Fruit fly (Drosophila melanogaster) whole organism, larva: ENCODE data around the gene Ir94d.

Experiments used
- noc ChIP-seq: fragments of 200-800 bp; sonication (Bioruptor generic); optimal IDR thresholded peaks from 3 replicates; lab custom pipeline; 2019; ENCODE audit warnings: missing biosample characterization, mild to moderate bottlenecking, missing genetic modification characterization, moderate library complexity

Ir94d gene

DNA sequence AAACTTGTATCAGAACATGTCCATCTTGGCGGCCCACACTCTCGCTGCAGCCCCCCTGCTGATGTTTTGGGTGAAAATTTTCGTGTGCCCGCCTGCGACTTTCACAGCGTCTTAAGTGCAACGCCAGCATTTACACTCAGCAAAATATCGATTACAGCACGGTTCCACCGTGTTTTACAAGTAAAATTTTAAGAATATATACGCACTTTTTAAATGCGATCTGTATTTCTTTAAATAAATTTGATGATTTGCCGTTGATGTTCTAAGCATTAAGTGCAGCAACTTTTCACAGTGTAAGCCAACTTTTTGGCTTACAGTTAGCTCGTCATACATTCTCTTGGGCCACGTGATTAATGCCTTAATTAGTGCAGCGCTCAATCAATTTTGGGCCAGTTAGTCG is 15.0 kb downstream of the Ir94d start:
- TF ChIP-seq noc (tag; lab: Kevin White, UChicago) = no peak

- TF ChIP-seq noc (tag; lab: Kevin White, UChicago) = no peak
Observed at dm6 chr3R:23421925-23422324, 19.3 kb downstream of the Ir94d start.

DNA sequence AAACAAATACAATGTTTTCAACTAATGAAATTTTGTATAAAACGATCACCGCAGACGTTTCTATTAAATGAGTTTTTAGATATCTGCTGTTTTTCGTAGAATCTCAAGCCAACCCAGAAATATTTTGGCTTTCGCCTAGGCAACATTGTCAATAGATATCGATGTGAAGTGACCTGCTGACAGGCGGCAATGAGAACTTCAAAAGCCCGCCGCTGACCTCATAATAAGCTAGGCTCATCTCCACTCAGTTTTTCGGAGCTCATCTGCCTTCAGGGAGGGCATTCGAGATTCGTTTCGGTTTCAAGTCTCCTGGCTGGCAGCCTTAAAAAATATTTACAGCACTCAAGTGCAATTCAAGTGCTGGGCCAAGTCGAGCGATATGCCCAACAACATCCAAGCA is 22.5 kb downstream of the Ir94d start:
- no peak for TF ChIP-seq noc (tag; lab: Kevin White, UChicago)

- TF ChIP-seq noc (tag; lab: Kevin White, UChicago) = no peak
Observed at dm6 chr3R:23425929-23426328, 23.3 kb downstream of the Ir94d start, which contains the start of gene CG43694. CG43694 (minus strand) TSS chr3R:23426029.

DNA sequence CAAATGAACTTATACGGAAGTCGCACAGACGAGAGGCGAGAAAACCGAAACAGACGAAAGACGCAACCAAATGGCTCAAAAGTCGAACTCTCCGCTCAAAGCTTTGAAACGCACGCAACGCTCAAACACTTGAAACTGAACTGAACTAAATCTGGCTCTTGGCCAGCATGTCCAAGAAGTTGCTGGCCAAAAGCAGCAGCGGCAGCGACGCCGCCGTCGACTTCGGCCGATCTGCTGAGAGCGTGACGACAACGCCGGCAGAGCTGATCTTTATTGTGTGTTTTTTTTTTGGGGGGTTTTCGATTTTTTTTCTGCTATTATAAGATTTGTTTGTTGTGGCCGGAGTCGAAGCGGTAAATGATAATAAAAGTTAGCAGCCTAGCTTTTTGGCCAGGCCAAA is 28.7 kb downstream of the Ir94d start:
- no peak for TF ChIP-seq noc (tag; lab: Kevin White, UChicago)

DNA sequence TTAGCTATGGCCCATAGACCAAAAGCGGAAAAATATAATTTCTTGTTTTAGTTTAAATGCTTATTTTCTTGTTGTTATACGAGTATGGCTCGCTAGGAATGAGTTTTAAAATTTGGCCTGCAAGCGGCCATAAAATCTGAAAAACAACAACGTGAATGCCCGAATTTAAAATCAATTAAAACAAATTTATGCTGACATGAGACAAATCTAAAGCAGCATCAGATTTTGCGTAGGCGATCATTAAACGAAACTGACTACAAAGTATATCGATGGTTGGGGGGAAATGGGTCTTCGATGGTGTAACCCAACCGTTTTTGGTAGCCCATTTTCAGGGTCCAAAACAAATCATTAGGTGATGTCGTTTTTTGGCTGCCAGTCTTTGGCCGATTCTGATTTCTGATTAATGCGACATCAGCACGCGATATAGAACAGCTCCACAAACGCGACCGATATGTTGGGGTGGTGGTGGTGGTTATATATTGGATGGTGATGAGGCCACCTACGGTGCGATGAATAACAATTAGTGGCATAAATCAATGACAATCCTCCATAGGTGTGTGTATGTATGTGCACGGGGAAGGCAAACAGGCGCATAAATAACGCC is 35.7 kb downstream of the Ir94d start:
- no peak for TF ChIP-seq noc (tag; lab: Kevin White, UChicago)

dm6 chr3R:23445249-23445916 is 42.8 kb downstream of the Ir94d start:
- no peak for TF ChIP-seq noc (tag; lab: Kevin White, UChicago)
